Worm (Caenorhabditis elegans) whole organism, late embryonic: ENCODE data around the gene spp-20.

Experiments
- K09A11.1 ChIP-seq: sonication (generic microtip); optimal IDR thresholded peaks from 2 replicates; lab custom pipeline; 2017; ENCODE audit warnings: antibody characterized with exemption, mild to moderate bottlenecking, missing genetic modification characterization, missing compliant biosample characterization; ENCODE audit not compliant: insufficient read depth
- ama-1 ChIP-seq: fragments of 150-350 bp; optimal IDR thresholded peaks from 2 replicates; lab custom pipeline; 2014
- dmd-4 ChIP-seq: sonication (generic microtip); optimal IDR thresholded peaks from 2 replicates; lab custom pipeline; 2016; ENCODE audit warnings: borderline replicate concordance, missing genetic modification characterization, missing compliant biosample characterization
- pax-1 ChIP-seq: fragments of 150-350 bp; optimal IDR thresholded peaks from 2 replicates; lab custom pipeline; 2014; ENCODE audit warnings: missing biosample characterization, missing genetic modification characterization

- TF ChIP-seq dmd-4 (tag; lab: Kevin White, UChicago): no peak
- TF ChIP-seq ama-1: no peak
- TF ChIP-seq K09A11.1 (tag; lab: Kevin White, UChicago): no peak
- TF ChIP-seq pax-1 (tag; lab: Kevin White, UChicago): no peak
These were observed 13.0 kb downstream of the spp-20 start for ce11 chrV:6544999-6545398.
